Worm (Caenorhabditis elegans) whole organism, L4 larva: Measurements from ENCODE around the gene B0244.17.
A peak's percentile ranks its signal among the peaks of the same experiment; 100 is the strongest.

Source experiments
- F26F4.8 ChIP-seq: fragments of 200-800 bp; sonication (Bioruptor generic); conservative IDR thresholded peaks from 2 replicates; pipeline ENCODE4 v1.3.6; 2022; ENCODE audit warnings: missing genetic modification characterization, missing compliant biosample characterization
- F37D6.2 ChIP-seq: sonication (generic microtip); optimal IDR thresholded peaks from 2 replicates; lab custom pipeline; 2016; ENCODE audit warnings: mild to moderate bottlenecking, missing genetic modification characterization, missing compliant biosample characterization
- R02D3.7 ChIP-seq: fragments of 150-350 bp; sonication (generic microtip); optimal IDR thresholded peaks from 3 replicates; lab custom pipeline; 2014; ENCODE audit warnings: missing biosample characterization, missing genetic modification characterization
- Y105C5A.15 ChIP-seq: fragments of 200-800 bp; sonication (Bioruptor generic); IDR thresholded peaks from 2 replicates; pipeline ENCODE4 v1.3.6; 2022; ENCODE audit warnings: missing genetic modification characterization, missing compliant biosample characterization
- Y48G9A.11 ChIP-seq: fragments of 200-800 bp; sonication (Bioruptor generic); IDR thresholded peaks from 2 replicates; pipeline ENCODE4 v1.3.6; 2022; ENCODE audit warnings: missing genetic modification reagents, missing genetic modification characterization, missing compliant biosample characterization
- Y75B8A.6 ChIP-seq: fragments of 200-800 bp; sonication (Bioruptor generic); IDR thresholded peaks from 2 replicates; pipeline ENCODE4 v1.3.6; 2022; ENCODE audit warnings: missing genetic modification reagents, missing genetic modification characterization, missing compliant biosample characterization
- ama-1 ChIP-seq: fragments of 150-350 bp; optimal IDR thresholded peaks from 2 replicates; lab custom pipeline; 2014; ENCODE audit warnings: inconsistent platforms, mixed read lengths
- arid-1 ChIP-seq: fragments of 200-800 bp; sonication (Bioruptor generic); conservative IDR thresholded peaks from 2 replicates; pipeline ENCODE4 v1.3.6; 2022; ENCODE audit warnings: missing genetic modification reagents, missing genetic modification characterization, missing compliant biosample characterization
- attf-4 ChIP-seq: sonication (generic microtip); optimal IDR thresholded peaks from 3 replicates; lab custom pipeline; 2017; ENCODE audit warnings: missing biosample characterization, missing genetic modification characterization
- ceh-32 ChIP-seq: sonication (generic microtip); optimal IDR thresholded peaks from 2 replicates; lab custom pipeline; 2016; ENCODE audit warnings: mild to moderate bottlenecking, missing genetic modification characterization, missing compliant biosample characterization; ENCODE audit not compliant: poor library complexity
- ceh-82 ChIP-seq: sonication (generic microtip); optimal IDR thresholded peaks from 2 replicates; lab custom pipeline; 2017; ENCODE audit warnings: missing biosample characterization, missing genetic modification characterization
- ces-1 ChIP-seq: fragments of 150-350 bp; sonication (generic microtip); optimal IDR thresholded peaks from 4 replicates; lab custom pipeline; 2014; ENCODE audit warnings: missing biosample characterization, missing genetic modification reagents, missing genetic modification characterization
- cey-2 ChIP-seq: sonication (generic microtip); optimal IDR thresholded peaks from 3 replicates; lab custom pipeline; 2017; ENCODE audit warnings: missing genetic modification characterization, mild to moderate bottlenecking, missing compliant biosample characterization, antibody characterized with exemption, borderline replicate concordance; ENCODE audit not compliant: insufficient read depth
- ctbp-1 ChIP-seq: fragments of 200-800 bp; sonication (Bioruptor generic); IDR thresholded peaks from 2 replicates; pipeline ENCODE4 v1.3.6; 2022; ENCODE audit warnings: missing genetic modification reagents, missing genetic modification characterization, missing compliant biosample characterization
- daf-16 ChIP-seq, 3 experiments: sonication (generic microtip); optimal IDR thresholded peaks; 2 replicates each; lab custom pipeline; 2016 to 2017; ENCODE audit warnings: missing genetic modification characterization in 3 of 3, missing genetic modification reagents in 3 of 3, mild to moderate bottlenecking in 2 of 3, missing compliant biosample characterization in 2 of 3, missing biosample characterization in 1 of 3, moderate library complexity in 1 of 3
- dmd-8 ChIP-seq: fragments of 200-800 bp; sonication (Bioruptor generic); IDR thresholded peaks from 2 replicates; pipeline ENCODE4 v1.3.6; 2022; ENCODE audit warnings: missing genetic modification characterization, missing compliant biosample characterization
- hif-1 ChIP-seq, 2 experiments: sonication (generic microtip); optimal IDR thresholded peaks; 2 replicates each; lab custom pipeline; 2016 to 2017; ENCODE audit warnings: missing compliant biosample characterization in 2 of 2, missing genetic modification characterization in 2 of 2, missing genetic modification reagents in 2 of 2, missing genotype in 2 of 2, mild to moderate bottlenecking in 1 of 2
- hlh-30 ChIP-seq: sonication (generic microtip); optimal IDR thresholded peaks from 2 replicates; lab custom pipeline; 2017; ENCODE audit warnings: antibody characterized with exemption, mild to moderate bottlenecking, missing genetic modification characterization, missing compliant biosample characterization; ENCODE audit not compliant: insufficient read depth
- hmg-1.1 ChIP-seq: fragments of 200-800 bp; sonication (Bioruptor generic); IDR thresholded peaks from 2 replicates; pipeline ENCODE4 v1.3.6; 2022; ENCODE audit warnings: missing genetic modification reagents, missing genetic modification characterization, missing compliant biosample characterization
- lim-7 ChIP-seq: fragments of 200-800 bp; sonication (Bioruptor generic); IDR thresholded peaks from 2 replicates; pipeline ENCODE4 v1.3.6; 2022; ENCODE audit warnings: missing genetic modification characterization, missing compliant biosample characterization
- lin-15B ChIP-seq: fragments of 150-350 bp; sonication (generic microtip); optimal IDR thresholded peaks from 3 replicates; lab custom pipeline; 2014; ENCODE audit warnings: missing biosample characterization, missing genetic modification characterization
- lin-29 ChIP-seq: fragments of 200-800 bp; sonication (Bioruptor generic); IDR thresholded peaks from 2 replicates; pipeline ENCODE4 v1.3.6; 2022; ENCODE audit warnings: missing genetic modification reagents, missing genetic modification characterization, missing compliant biosample characterization
- lin-38 ChIP-seq: fragments of 200-800 bp; sonication (Bioruptor generic); IDR thresholded peaks from 2 replicates; pipeline ENCODE4 v1.3.6; 2022; ENCODE audit warnings: missing genetic modification reagents, missing genetic modification characterization, missing compliant biosample characterization
- lin-39 ChIP-seq: fragments of 150-350 bp; optimal IDR thresholded peaks from 2 replicates; lab custom pipeline; 2014; ENCODE audit warnings: missing biosample characterization, missing genetic modification reagents, missing genetic modification characterization
- lir-3 ChIP-seq: sonication (generic microtip); optimal IDR thresholded peaks from 2 replicates; lab custom pipeline; 2016; ENCODE audit warnings: mild to moderate bottlenecking, missing genetic modification characterization, missing compliant biosample characterization
- lsy-2 ChIP-seq, 2 experiments: fragments of 150-350 bp in 1 of 2; sonication (generic microtip) in 1 of 2; optimal IDR thresholded peaks; 2 replicates each; lab custom pipeline; 2014 to 2017; ENCODE audit warnings: missing biosample characterization in 2 of 2, missing genetic modification characterization in 2 of 2
- madf-9 ChIP-seq: fragments of 200-800 bp; sonication (Bioruptor generic); conservative IDR thresholded peaks from 2 replicates; pipeline ENCODE4 v1.3.6; 2022; ENCODE audit warnings: missing genetic modification reagents, missing genetic modification characterization, missing compliant biosample characterization
- mep-1 ChIP-seq: fragments of 150-350 bp; sonication (generic microtip); optimal IDR thresholded peaks from 3 replicates; lab custom pipeline; 2014; ENCODE audit warnings: missing biosample characterization, missing genetic modification characterization
- mes-2 ChIP-seq: sonication (generic microtip); optimal IDR thresholded peaks from 2 replicates; lab custom pipeline; 2016; ENCODE audit warnings: missing genotype, mild to moderate bottlenecking, missing genetic modification characterization, missing compliant biosample characterization; ENCODE audit not compliant: poor library complexity, severe bottlenecking
- mxl-2 ChIP-seq: fragments of 200-800 bp; sonication (Bioruptor generic); conservative IDR thresholded peaks from 2 replicates; pipeline ENCODE4 v1.3.6; 2022; ENCODE audit warnings: missing genetic modification reagents, missing genetic modification characterization, missing compliant biosample characterization
- nhr-10 ChIP-seq: fragments of 150-350 bp; optimal IDR thresholded peaks from 2 replicates; lab custom pipeline; 2014; ENCODE audit warnings: missing biosample characterization, missing genetic modification characterization
- nhr-102 ChIP-seq: sonication (generic microtip); optimal IDR thresholded peaks from 2 replicates; lab custom pipeline; 2016; ENCODE audit warnings: mild to moderate bottlenecking, missing genetic modification characterization, moderate library complexity, missing compliant biosample characterization
- nhr-41 ChIP-seq: fragments of 200-800 bp; sonication (Bioruptor generic); IDR thresholded peaks from 2 replicates; pipeline ENCODE4 v1.3.6; 2022; ENCODE audit warnings: missing genetic modification reagents, missing genetic modification characterization, missing compliant biosample characterization
- nhr-42 ChIP-seq: fragments of 200-800 bp; sonication (Bioruptor generic); IDR thresholded peaks from 2 replicates; pipeline ENCODE4 v1.3.6; 2022; ENCODE audit warnings: missing genetic modification characterization, missing compliant biosample characterization
- nhr-48 ChIP-seq: sonication (generic microtip); optimal IDR thresholded peaks from 2 replicates; lab custom pipeline; 2016; ENCODE audit warnings: mild to moderate bottlenecking, missing genetic modification characterization, missing compliant biosample characterization
- nhr-76 ChIP-seq: fragments of 150-350 bp; optimal IDR thresholded peaks from 2 replicates; lab custom pipeline; 2014; ENCODE audit warnings: missing biosample characterization, missing genetic modification characterization
- pqm-1 ChIP-seq: sonication (generic microtip); optimal IDR thresholded peaks from 2 replicates; lab custom pipeline; 2017; ENCODE audit warnings: missing biosample characterization, missing genetic modification characterization
- set-16 ChIP-seq: fragments of 200-800 bp; sonication (Bioruptor generic); IDR thresholded peaks from 2 replicates; pipeline ENCODE4 v1.3.6; 2022; ENCODE audit warnings: missing genetic modification reagents, missing genetic modification characterization, missing compliant biosample characterization
- snpc-1.2 ChIP-seq: fragments of 200-800 bp; sonication (Bioruptor generic); IDR thresholded peaks from 2 replicates; pipeline ENCODE4 v1.3.6; 2022; ENCODE audit warnings: missing genetic modification reagents, missing genetic modification characterization, missing compliant biosample characterization
- snpc-4 ChIP-seq: fragments of 150-350 bp; optimal IDR thresholded peaks from 2 replicates; lab custom pipeline; 2014; ENCODE audit warnings: missing biosample characterization, missing genetic modification characterization
- tag-97 ChIP-seq: fragments of 200-800 bp; sonication (Bioruptor generic); IDR thresholded peaks from 2 replicates; pipeline ENCODE4 v1.3.6; 2022; ENCODE audit warnings: missing genetic modification characterization, missing compliant biosample characterization
- unc-130 ChIP-seq: sonication (generic microtip); optimal IDR thresholded peaks from 2 replicates; lab custom pipeline; 2016; ENCODE audit warnings: missing genetic modification reagents, missing genetic modification characterization, missing compliant biosample characterization
- unc-39 ChIP-seq: sonication (generic microtip); optimal IDR thresholded peaks from 2 replicates; lab custom pipeline; 2017; ENCODE audit warnings: missing biosample characterization, missing genetic modification characterization
- unc-62 ChIP-seq, 3 experiments: fragments of 150-350 bp in 1 of 3; sonication (generic microtip); optimal IDR thresholded peaks in 2 of 3; peaks in 1 of 3; 1 replicate in 1 of 3; 2 replicates in 2 of 3; lab custom pipeline; 2014 to 2017; ENCODE audit warnings: missing biosample characterization in 3 of 3, missing genetic modification characterization in 3 of 3, missing genetic modification reagents in 3 of 3, missing genotype in 1 of 3
- zfp-2 ChIP-seq: sonication (generic microtip); optimal IDR thresholded peaks from 2 replicates; lab custom pipeline; 2016; ENCODE audit warnings: mild to moderate bottlenecking, missing genetic modification characterization, missing compliant biosample characterization
- zfp-3 ChIP-seq: fragments of 200-800 bp; sonication (Bioruptor generic); conservative IDR thresholded peaks from 2 replicates; pipeline ENCODE4 v1.3.6; 2022; ENCODE audit warnings: missing genetic modification reagents, missing genetic modification characterization, missing compliant biosample characterization
- zip-11 ChIP-seq: fragments of 200-800 bp; sonication (Bioruptor generic); IDR thresholded peaks from 2 replicates; pipeline ENCODE4 v1.3.6; 2022; ENCODE audit warnings: missing genetic modification characterization, missing compliant biosample characterization
- ztf-11 ChIP-seq: fragments of 150-350 bp; optimal IDR thresholded peaks from 2 replicates; lab custom pipeline; 2014; ENCODE audit warnings: missing biosample characterization, missing genetic modification characterization
- ztf-7 ChIP-seq: fragments of 150-350 bp; optimal IDR thresholded peaks from 2 replicates; lab custom pipeline; 2014; ENCODE audit warnings: missing biosample characterization, missing genetic modification characterization

The B0244.17 gene

DNA sequence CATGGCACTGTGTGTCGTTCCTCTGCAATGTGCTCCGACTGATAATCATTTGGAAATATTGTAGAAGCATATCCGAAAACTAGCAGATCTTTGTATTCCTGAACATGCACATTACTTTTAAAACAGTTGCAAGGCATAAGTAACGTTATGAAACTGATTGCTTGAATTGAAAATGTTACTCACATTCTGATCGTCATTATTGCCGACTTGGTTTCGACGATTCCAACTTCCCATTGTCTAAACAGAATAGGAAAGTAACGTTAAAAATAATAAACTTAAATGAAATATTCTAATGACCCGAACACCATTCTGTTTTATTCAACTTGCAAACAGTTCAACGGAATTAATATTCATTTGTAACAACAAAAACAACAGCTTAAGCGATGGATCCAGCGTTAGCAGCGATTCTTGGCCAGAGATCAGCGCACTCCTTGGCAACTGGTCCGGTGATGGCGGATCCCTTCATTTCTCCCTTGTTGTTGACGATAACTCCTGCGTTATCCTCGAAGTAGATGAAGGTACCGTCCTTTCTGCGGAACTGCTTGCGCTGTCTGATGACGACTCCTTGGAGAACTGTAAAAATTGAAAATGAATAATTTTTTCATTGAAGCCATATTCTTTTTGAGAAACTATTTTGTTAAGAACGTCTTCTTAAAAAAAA, 27.7 kb upstream of the B0244.17 start, which contains the start of gene swp-1:
swp-1 (minus strand) TSS at position 298 of the 661 bp plus-strand sequence.
- TF ChIP-seq mxl-2: no peak
- TF ChIP-seq ztf-7 (tag; lab: Kevin White, UChicago): no peak
- no peak for TF ChIP-seq nhr-48 (tag; lab: Kevin White, UChicago)
- peak; percentile 3; the same call in 1 of the 2 replicates for TF ChIP-seq Y105C5A.15 (GFP tag; lab: Robert Waterston, UW)
- peak; percentile 35; the same call in 1 of the 2 replicates for TF ChIP-seq ctbp-1 (GFP tag; lab: Robert Waterston, UW)
- TF ChIP-seq zfp-3 (GFP tag; lab: Robert Waterston, UW): 0 out of 2 replicates have a peak, but pooled peaks have one; percentile 12
- no peak for TF ChIP-seq lin-39 (tag; lab: Kevin White, UChicago)
- TF ChIP-seq zfp-2 (tag; lab: Kevin White, UChicago): no peak
- peak; percentile 70 for TF ChIP-seq arid-1 (GFP tag; lab: Robert Waterston, UW)
- no peak for TF ChIP-seq ceh-82
- no peak for TF ChIP-seq attf-4 (tag; lab: Kevin White, UChicago)
- TF ChIP-seq pqm-1 (tag; lab: Kevin White, UChicago): no peak
- TF ChIP-seq Y48G9A.11 (GFP tag; lab: Robert Waterston, UW): peak; percentile 33; the same call in 1 of the 2 replicates
- TF ChIP-seq mes-2 (tag; lab: Kevin White, UChicago): no peak
- peak; percentile 20 for TF ChIP-seq R02D3.7 (tag; lab: Kevin White, UChicago)
- TF ChIP-seq mep-1: no peak
- no peak for TF ChIP-seq lin-29 (GFP tag; lab: Robert Waterston, UW)
- TF ChIP-seq lsy-2 (tag; optimal IDR thresholded peaks at IDR 0.05; lab: Kevin White, UChicago): no peak
- TF ChIP-seq F26F4.8 (GFP tag; lab: Robert Waterston, UW): no peak
- TF ChIP-seq ztf-11 (tag; lab: Kevin White, UChicago): no peak
- TF ChIP-seq hif-1 (tag; optimal IDR thresholded peaks at IDR 0.05; lab: Kevin White, UChicago): no peak
- TF ChIP-seq hlh-30 (tag; lab: Kevin White, UChicago): no peak
- no peak for TF ChIP-seq hmg-1.1 (GFP tag; lab: Robert Waterston, UW)
- TF ChIP-seq nhr-10 (tag; lab: Kevin White, UChicago): no peak
- TF ChIP-seq lin-15B: no peak
- TF ChIP-seq lim-7: 0 out of 2 replicates have a peak, but pooled peaks have one; percentile 6
- TF ChIP-seq set-16 (GFP tag; lab: Robert Waterston, UW): no peak
- TF ChIP-seq madf-9 (GFP tag; lab: Robert Waterston, UW): no peak
- peak; percentile 51 for TF ChIP-seq ama-1
- TF ChIP-seq ceh-32 (tag; lab: Kevin White, UChicago): no peak
- TF ChIP-seq snpc-1.2 (GFP tag; lab: Robert Waterston, UW): peak; percentile 48; the same call in 1 of the 2 replicates
- TF ChIP-seq nhr-102 (tag; lab: Kevin White, UChicago): no peak
- TF ChIP-seq unc-62 (GFP tag; optimal IDR thresholded peaks at IDR 0.05 in 1 of 2; lab: Kevin White, UChicago): peak in 1 of 2 experiments; percentile 72
- no peak for TF ChIP-seq unc-62 (tag; optimal IDR thresholded peaks at IDR 0.05; lab: Kevin White, UChicago)
- TF ChIP-seq lir-3 (tag; lab: Kevin White, UChicago): no peak
- TF ChIP-seq F37D6.2: no peak
- no peak for TF ChIP-seq snpc-4 (tag; lab: Kevin White, UChicago)
- peak; percentile 5 for TF ChIP-seq unc-130 (GFP tag; lab: Kevin White, UChicago)
- no peak for TF ChIP-seq zip-11 (GFP tag; lab: Robert Waterston, UW)
- TF ChIP-seq unc-39: no peak
- no peak for TF ChIP-seq nhr-42 (GFP tag; lab: Robert Waterston, UW)
- 0 out of 2 replicates have a peak, but pooled peaks have one; percentile 19 for TF ChIP-seq dmd-8 (GFP tag; lab: Robert Waterston, UW)
- no peak for TF ChIP-seq Y75B8A.6 (GFP tag; lab: Robert Waterston, UW)
- no peak for TF ChIP-seq ces-1 (GFP tag; lab: Kevin White, UChicago)
- TF ChIP-seq cey-2 (tag; lab: Kevin White, UChicago): no peak
- no peak for TF ChIP-seq nhr-76 (tag; lab: Kevin White, UChicago)
- TF ChIP-seq tag-97 (GFP tag; lab: Robert Waterston, UW): no peak
- peak; percentile 48 for TF ChIP-seq lin-38 (GFP tag; lab: Robert Waterston, UW)
- no peak for TF ChIP-seq daf-16 (GFP tag; optimal IDR thresholded peaks at IDR 0.05; lab: Kevin White, UChicago)
- no peak for TF ChIP-seq daf-16 (tag; optimal IDR thresholded peaks at IDR 0.05; lab: Kevin White, UChicago)
- TF ChIP-seq nhr-41 (GFP tag; lab: Robert Waterston, UW): no peak
